Fruit fly (Drosophila melanogaster) whole organism, embryonic: ENCODE results near the gene CG2841.

ENCODE experiments used
- ATbp ChIP-seq: fragments of 200-800 bp; sonication (Bioruptor generic); optimal IDR thresholded peaks from 2 replicates; lab custom pipeline; 2017; ENCODE audit warnings: missing biosample characterization, mild to moderate bottlenecking, missing genetic modification characterization, missing genetic modification reagents
- Bteb2 ChIP-seq: fragments of 200-800 bp; sonication (Bioruptor generic); optimal IDR thresholded peaks from 2 replicates; lab custom pipeline; 2016; ENCODE audit warnings: missing biosample characterization, missing genetic modification characterization
- CG1233 ChIP-seq: fragments of 200-800 bp; sonication (Bioruptor generic); optimal IDR thresholded peaks from 4 replicates; lab custom pipeline; 2018; ENCODE audit warnings: missing biosample characterization, mild to moderate bottlenecking, missing genetic modification characterization
- CG12744 ChIP-seq: fragments of 200-800 bp; sonication (Bioruptor generic); optimal IDR thresholded peaks from 2 replicates; lab custom pipeline; 2016; ENCODE audit warnings: missing biosample characterization, missing genetic modification characterization
- CG14710 ChIP-seq: fragments of 200-800 bp; sonication (Bioruptor generic); optimal IDR thresholded peaks from 3 replicates; lab custom pipeline; 2019; ENCODE audit warnings: missing biosample characterization, mild to moderate bottlenecking, missing genetic modification characterization, moderate library complexity
- CG14965 ChIP-seq: fragments of 200-800 bp; sonication (Bioruptor generic); optimal IDR thresholded peaks from 2 replicates; lab custom pipeline; 2016; ENCODE audit warnings: missing biosample characterization, missing genetic modification characterization, borderline replicate concordance
- CG15269 ChIP-seq: fragments of 200-800 bp; sonication (Bioruptor generic); optimal IDR thresholded peaks from 2 replicates; lab custom pipeline; 2018; ENCODE audit warnings: missing biosample characterization, mild to moderate bottlenecking, missing genetic modification characterization, moderate library complexity
- CG17361 ChIP-seq: fragments of 200-800 bp; sonication (Bioruptor generic); IDR thresholded peaks from 3 replicates; pipeline ENCODE4 v1.3.6; 2022; ENCODE audit warnings: missing biosample characterization, missing genetic modification characterization
- CG17385 ChIP-seq: fragments of 200-800 bp; sonication (Bioruptor generic); optimal IDR thresholded peaks from 3 replicates; lab custom pipeline; 2018; ENCODE audit warnings: missing biosample characterization, mild to moderate bottlenecking, missing genetic modification characterization
- CG18619 ChIP-seq: fragments of 200-800 bp; sonication (Bioruptor generic); optimal IDR thresholded peaks from 3 replicates; lab custom pipeline; 2017; ENCODE audit warnings: missing biosample characterization, mild to moderate bottlenecking, missing genetic modification characterization
- CG18764 ChIP-seq: fragments of 200-800 bp; sonication (Bioruptor generic); optimal IDR thresholded peaks from 3 replicates; lab custom pipeline; 2016; ENCODE audit warnings: missing biosample characterization, missing genetic modification characterization
- CG2712 ChIP-seq: fragments of 200-800 bp; optimal IDR thresholded peaks from 3 replicates; lab custom pipeline; 2019; ENCODE audit warnings: missing biosample characterization, mild to moderate bottlenecking, missing genetic modification characterization, moderate library complexity
- CG2875 ChIP-seq: fragments of 200-800 bp; sonication (Bioruptor generic); optimal IDR thresholded peaks from 2 replicates; lab custom pipeline; 2017; ENCODE audit warnings: missing biosample characterization, mild to moderate bottlenecking, missing genetic modification characterization, missing genetic modification reagents
- CG31365 ChIP-seq: fragments of 200-800 bp; sonication (Bioruptor generic); optimal IDR thresholded peaks from 2 replicates; lab custom pipeline; 2018; ENCODE audit warnings: missing biosample characterization, mild to moderate bottlenecking, missing genetic modification characterization
- CG3407 ChIP-seq: fragments of 200-800 bp; sonication (Bioruptor generic); optimal IDR thresholded peaks from 2 replicates; lab custom pipeline; 2018; ENCODE audit warnings: missing biosample characterization, mild to moderate bottlenecking, missing genetic modification characterization
- CG34422 ChIP-seq: fragments of 200-800 bp; sonication (Bioruptor generic); IDR thresholded peaks from 3 replicates; pipeline ENCODE4 v1.3.6; 2022; ENCODE audit warnings: missing biosample characterization, missing genetic modification characterization
- CG4617 ChIP-seq: fragments of 200-800 bp; sonication (Bioruptor generic); optimal IDR thresholded peaks from 3 replicates; lab custom pipeline; 2016; ENCODE audit warnings: missing biosample characterization, missing genetic modification characterization, borderline replicate concordance
- CG6175 ChIP-seq: fragments of 200-800 bp; sonication (Bioruptor generic); IDR thresholded peaks from 3 replicates; pipeline ENCODE4 v1.3.6; 2022; ENCODE audit warnings: missing biosample characterization, missing genetic modification characterization
- CG6791 ChIP-seq: fragments of 200-800 bp; sonication (Bioruptor generic); IDR thresholded peaks from 3 replicates; pipeline ENCODE4 v1.3.6; 2022; ENCODE audit warnings: missing biosample characterization, missing genetic modification characterization; ENCODE audit not compliant: partially characterized antibody
- CG8765 ChIP-seq: fragments of 200-800 bp; sonication (Bioruptor generic); IDR thresholded peaks from 2 replicates; pipeline ENCODE4 v1.3.6; 2022; ENCODE audit warnings: missing biosample characterization, missing genetic modification characterization
- Chrac-16 ChIP-seq: fragments of 200-800 bp; sonication (Bioruptor generic); optimal IDR thresholded peaks from 3 replicates; lab custom pipeline; 2016; ENCODE audit warnings: missing biosample characterization, missing genetic modification characterization
- Dll ChIP-seq: fragments of 200-800 bp; sonication (Bioruptor generic); IDR thresholded peaks from 4 replicates; pipeline ENCODE4 v1.3.6; 2022; ENCODE audit warnings: missing biosample characterization, missing genetic modification characterization; ENCODE audit not compliant: partially characterized antibody
- Dp ChIP-seq: fragments of 200-800 bp; sonication (Bioruptor generic); optimal IDR thresholded peaks from 2 replicates; lab custom pipeline; 2018; ENCODE audit warnings: missing biosample characterization, mild to moderate bottlenecking, missing genetic modification characterization, moderate library complexity
- Dref ChIP-seq: fragments of 200-800 bp; sonication (Bioruptor generic); IDR thresholded peaks from 2 replicates; pipeline ENCODE4 v1.3.6; 2022; ENCODE audit warnings: missing biosample characterization, missing genetic modification characterization
- E2f1 ChIP-seq: fragments of 200-800 bp; sonication (Bioruptor generic); IDR thresholded peaks from 2 replicates; pipeline ENCODE4 v1.3.6; 2022; ENCODE audit warnings: missing biosample characterization, missing genetic modification characterization
- Eip74EF ChIP-seq, 2 experiments: fragments of 200-800 bp in 1 of 2; fragments of >200 bp in 1 of 2; sonication (Bioruptor generic) in 1 of 2; optimal IDR thresholded peaks; 2 replicates each; lab custom pipeline; 2017 to 2019; ENCODE audit warnings: missing biosample characterization in 2 of 2, missing genetic modification characterization in 2 of 2, mild to moderate bottlenecking in 1 of 2, moderate library complexity in 1 of 2
- Hmr ChIP-seq: fragments of 200-800 bp; sonication (Bioruptor generic); optimal IDR thresholded peaks from 3 replicates; lab custom pipeline; 2017; ENCODE audit warnings: mild to moderate bottlenecking, missing biosample characterization, missing genetic modification reagents, missing genetic modification characterization
- Sry-δ ChIP-seq: fragments of 200-800 bp; sonication (Bioruptor generic); optimal IDR thresholded peaks from 2 replicates; lab custom pipeline; 2016; ENCODE audit warnings: missing biosample characterization, missing genetic modification characterization
- ac ChIP-seq: fragments of 200-800 bp; sonication (Bioruptor generic); optimal IDR thresholded peaks from 3 replicates; lab custom pipeline; 2017; ENCODE audit warnings: missing biosample characterization, mild to moderate bottlenecking, missing genetic modification characterization
- amos ChIP-seq: fragments of 200-800 bp; sonication (Bioruptor generic); IDR thresholded peaks from 2 replicates; pipeline ENCODE4 v1.3.6; 2022; ENCODE audit warnings: missing biosample characterization, missing genetic modification characterization; ENCODE audit not compliant: partially characterized antibody
- ara ChIP-seq: fragments of 200-800 bp; sonication (Bioruptor generic); IDR thresholded peaks from 2 replicates; pipeline ENCODE4 v1.3.6; 2022; ENCODE audit warnings: missing biosample characterization, missing genetic modification characterization
- az2 ChIP-seq: fragments of 200-800 bp; sonication (Bioruptor generic); optimal IDR thresholded peaks from 3 replicates; lab custom pipeline; 2016; ENCODE audit warnings: missing biosample characterization, missing genetic modification characterization
- bowl ChIP-seq: fragments of 200-800 bp; sonication (Bioruptor generic); IDR thresholded peaks from 2 replicates; pipeline ENCODE4 v1.3.6; 2022; ENCODE audit warnings: missing biosample characterization, missing genetic modification characterization
- cas ChIP-seq: fragments of 200-800 bp; sonication (Bioruptor generic); IDR thresholded peaks from 2 replicates; pipeline ENCODE4 v1.3.6; 2022; ENCODE audit warnings: missing biosample characterization, missing genetic modification characterization
- chm ChIP-seq: fragments of 200-800 bp; sonication (Bioruptor generic); IDR thresholded peaks from 2 replicates; pipeline ENCODE4 v1.3.6; 2022; ENCODE audit warnings: missing biosample characterization, missing genetic modification characterization
- dimm ChIP-seq: fragments of 200-800 bp; sonication (Bioruptor generic); IDR thresholded peaks from 2 replicates; pipeline ENCODE4 v1.3.6; 2022; ENCODE audit warnings: missing biosample characterization, missing genetic modification characterization
- gem ChIP-seq: fragments of 200-800 bp; sonication (Bioruptor generic); optimal IDR thresholded peaks from 2 replicates; lab custom pipeline; 2019; ENCODE audit warnings: missing biosample characterization, mild to moderate bottlenecking, missing genetic modification characterization, moderate library complexity
- hbn ChIP-seq: fragments of 200-800 bp; sonication (Bioruptor generic); IDR thresholded peaks from 2 replicates; pipeline ENCODE4 v1.3.6; 2022; ENCODE audit warnings: missing biosample characterization, missing genetic modification characterization; ENCODE audit not compliant: partially characterized antibody
- kay ChIP-seq: fragments of 200-800 bp; sonication (Bioruptor generic); optimal IDR thresholded peaks from 2 replicates; lab custom pipeline; 2016; ENCODE audit warnings: missing biosample characterization, missing genetic modification characterization
- oc ChIP-seq: fragments of 200-800 bp; sonication (Bioruptor generic); optimal IDR thresholded peaks from 2 replicates; lab custom pipeline; 2018; ENCODE audit warnings: missing biosample characterization, mild to moderate bottlenecking, missing genetic modification characterization, moderate library complexity
- pita ChIP-seq: fragments of 200-800 bp; sonication (Bioruptor generic); optimal IDR thresholded peaks from 2 replicates; lab custom pipeline; 2017; ENCODE audit warnings: missing biosample characterization, mild to moderate bottlenecking, missing genetic modification characterization
- ranshi ChIP-seq: fragments of 200-800 bp; sonication (Bioruptor generic); IDR thresholded peaks from 2 replicates; pipeline ENCODE4 v1.3.6; 2022; ENCODE audit warnings: missing biosample characterization, missing genetic modification characterization
- sc ChIP-seq, 3 experiments: fragments of >200 bp in 2 of 3; fragments of 200-800 bp in 1 of 3; sonication (Bioruptor generic) in 1 of 3; optimal IDR thresholded peaks; 2 replicates in 2 of 3; 3 replicates in 1 of 3; lab custom pipeline; 2017; ENCODE audit warnings: mild to moderate bottlenecking in 1 of 3, missing biosample characterization in 1 of 3, missing genetic modification characterization in 1 of 3, missing genetic modification reagents in 1 of 3
- sqz ChIP-seq: fragments of 200-800 bp; sonication (Bioruptor generic); optimal IDR thresholded peaks from 3 replicates; lab custom pipeline; 2018; ENCODE audit warnings: missing biosample characterization, mild to moderate bottlenecking, missing genetic modification characterization
- tgo ChIP-seq: fragments of 200-800 bp; sonication (Bioruptor generic); IDR thresholded peaks from 3 replicates; pipeline ENCODE4 v1.3.6; 2022; ENCODE audit warnings: missing biosample characterization, missing genetic modification characterization
- tll ChIP-seq, 2 experiments: fragments of 200-800 bp in 1 of 2; fragments of >200 bp in 1 of 2; sonication (Bioruptor generic) in 1 of 2; optimal IDR thresholded peaks; 2 replicates each; lab custom pipeline; 2017 to 2019; ENCODE audit warnings: missing biosample characterization in 2 of 2, missing genetic modification characterization in 2 of 2, mild to moderate bottlenecking in 1 of 2, moderate library complexity in 1 of 2
- usp ChIP-seq: fragments of >200 bp; optimal IDR thresholded peaks from 2 replicates; lab custom pipeline; 2017; ENCODE audit warnings: missing biosample characterization, missing genetic modification characterization

Gene CG2841

DNA sequence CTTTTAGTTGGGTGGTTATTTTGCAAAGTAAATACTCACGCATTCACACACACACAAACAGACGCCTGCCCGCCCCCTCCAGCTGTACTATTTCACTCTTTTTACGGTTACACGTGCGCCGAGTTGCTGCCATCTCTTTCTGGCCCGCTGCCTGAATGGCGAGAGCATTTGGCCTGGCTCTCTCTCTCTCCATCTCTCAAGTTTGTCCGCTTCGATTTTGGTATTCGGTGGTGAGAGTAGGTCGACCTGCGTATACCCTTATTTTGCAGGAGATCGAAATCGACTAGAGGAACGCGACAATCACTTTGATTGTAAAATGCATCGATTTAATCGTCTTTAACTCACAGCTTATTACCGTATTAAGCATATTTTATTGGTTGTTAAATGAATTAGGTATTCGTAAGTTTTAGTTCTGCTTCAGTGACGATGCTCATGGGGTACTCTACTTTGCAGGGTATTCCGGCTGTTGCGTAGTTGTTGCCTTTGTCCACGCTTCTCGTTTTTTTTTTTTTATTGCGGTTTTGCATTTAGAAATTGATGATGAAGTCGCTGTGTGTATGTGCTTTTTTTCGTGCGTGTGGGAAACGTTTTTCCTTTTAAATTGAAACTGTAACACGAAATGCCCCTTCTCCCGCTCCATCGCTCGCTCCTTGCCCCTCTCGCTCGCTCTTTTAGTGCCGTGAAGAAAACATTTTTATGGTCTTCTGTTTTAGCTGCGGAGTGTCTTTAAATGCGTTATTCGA, 62.2 kb downstream of the CG2841 start (continued):
- TF ChIP-seq CG6791 (GFP tag; lab: Robert Waterston, UW) (no peak), CG4617 (peak; percentile 67), CG2712 (tag; lab: Kevin White, UChicago) (peak; percentile 90), CG14965 (peak; percentile 60), oc (tag; lab: Kevin White, UChicago) (peak; percentile 72), amos (GFP tag; lab: Robert Waterston, UW) (no peak), Sry-δ (GFP tag; lab: Kevin White, UChicago) (peak; percentile 51), CG8765 (GFP tag; lab: Robert Waterston, UW) (peak; percentile 61), Chrac-16 (GFP tag; lab: Kevin White, UChicago) (peak; percentile 92), CG14710 (peak; percentile 79), sqz (GFP tag; lab: Kevin White, UChicago) (peak; percentile 100), hbn (GFP tag; lab: Robert Waterston, UW) (no peak), CG18764 (peak; percentile 76), Bteb2 (GFP tag; lab: Kevin White, UChicago) (peak; percentile 73), CG1233 (GFP tag; lab: Kevin White, UChicago) (peak; percentile 88), CG17361 (GFP tag; lab: Robert Waterston, UW) (peak; percentile 78), CG3407 (peak; percentile 77), kay (peak; percentile 84), CG17385 (GFP tag; lab: Kevin White, UChicago) (peak; percentile 84), tgo (GFP tag; lab: Robert Waterston, UW) (peak; percentile 78), cas (GFP tag; lab: Robert Waterston, UW) (no peak), az2 (GFP tag; lab: Kevin White, UChicago) (peak; percentile 86), Dref (no peak), ATbp (GFP tag; lab: Kevin White, UChicago) (peak; percentile 83), tll (GFP tag; optimal IDR thresholded peaks at IDR 0.05; lab: Kevin White, UChicago) (peak; percentile 14 to 73), Hmr (GFP tag; lab: Kevin White, UChicago) (peak; percentile 89), CG34422 (GFP tag; lab: Robert Waterston, UW) (peak; percentile 82), CG6175 (GFP tag; lab: Robert Waterston, UW) (peak; percentile 24; the same call in 1 of the 3 replicates), chm (GFP tag; lab: Robert Waterston, UW) (peak; percentile 82), Dll (GFP tag; lab: Robert Waterston, UW) (no peak), CG12744 (GFP tag; lab: Kevin White, UChicago) (peak; percentile 80), CG18619 (peak; percentile 85), CG31365 (tag; lab: Kevin White, UChicago) (peak; percentile 78), gem (peak; percentile 92), pita (GFP tag; lab: Kevin White, UChicago) (no peak), CG15269 (tag; lab: Kevin White, UChicago) (peak; percentile 87), usp (GFP tag; lab: Kevin White, UChicago) (no peak), Dp (GFP tag; lab: Kevin White, UChicago) (no peak), ranshi (GFP tag; lab: Robert Waterston, UW) (peak; percentile 83), Eip74EF (GFP tag; optimal IDR thresholded peaks at IDR 0.05; lab: Kevin White, UChicago) (peak in 1 of 2 experiments; percentile 87), dimm (peak; percentile 40; the same call in 1 of the 2 replicates), sc (optimal IDR thresholded peaks at IDR 0.05; lab: Kevin White, UChicago) (no peak), sc (GFP tag; optimal IDR thresholded peaks at IDR 0.05; lab: Kevin White, UChicago) (peak; percentile 77), ara (GFP tag; lab: Robert Waterston, UW) (peak; percentile 74), ac (GFP tag; lab: Kevin White, UChicago) (peak; percentile 51), bowl (0 out of 2 replicates have a peak, but pooled peaks have one; percentile 50), CG2875 (GFP tag; lab: Kevin White, UChicago) (peak; percentile 86), E2f1 (peak; percentile 88)
